Worm (Caenorhabditis elegans) whole organism, L4/young adult: Measurements from ENCODE around the gene fipr-17.

ENCODE experiments used
- W03F9.2 ChIP-seq: fragments of 150-350 bp; optimal IDR thresholded peaks from 2 replicates; lab custom pipeline; 2014; ENCODE audit warnings: missing biosample characterization, missing genetic modification characterization
- dao-5 ChIP-seq: sonication (generic microtip); optimal IDR thresholded peaks from 2 replicates; lab custom pipeline; 2016; ENCODE audit warnings: missing genotype, missing genetic modification characterization, moderate library complexity, missing compliant biosample characterization
- him-1 ChIP-seq: sonication (generic microtip); optimal IDR thresholded peaks from 2 replicates; lab custom pipeline; 2016; ENCODE audit warnings: missing genotype, missing genetic modification reagents, missing genetic modification characterization, missing compliant biosample characterization

DNA sequence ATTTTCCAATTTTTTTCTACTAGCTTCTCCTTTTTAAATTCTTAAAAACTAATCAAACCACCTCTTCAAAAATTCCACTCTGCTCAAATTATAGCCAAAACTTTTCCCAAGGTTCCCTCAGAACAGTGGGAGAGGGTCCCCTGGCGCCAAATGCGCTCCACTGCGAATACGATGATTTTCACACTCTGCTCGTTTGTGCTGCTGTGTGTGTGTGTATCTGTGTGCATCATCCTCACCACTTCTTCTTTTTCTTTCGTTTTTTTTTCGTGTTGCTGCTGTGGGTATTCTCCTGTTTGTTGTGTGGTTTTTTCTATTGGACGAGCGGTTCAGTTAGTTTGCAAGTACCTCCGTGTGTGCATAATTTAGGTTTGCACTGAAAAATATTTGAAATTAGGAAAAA is 31.8 kb upstream of the fipr-17 start:
- TF ChIP-seq him-1 (tag; lab: Kevin White, UChicago) = no peak
- no peak for TF ChIP-seq W03F9.2 (tag; lab: Kevin White, UChicago)
- no peak for TF ChIP-seq dao-5 (tag; lab: Kevin White, UChicago)
